Worm (Caenorhabditis elegans): ENCODE measurements around the gene zmp-1.

ce11 chrIII:5895913-5896312 is 36.8 kb downstream of the zmp-1 start, which contains the start of gene pxl-1:
- TF ChIP-seq Y79H2A.3 (GFP tag; conservative IDR thresholded peaks at IDR 0.05): no peak
- TF ChIP-seq lin-26 (GFP tag; IDR thresholded peaks at IDR 0.05): no peak
- no peak for TF ChIP-seq dpff-1 (tag; optimal IDR thresholded peaks at IDR 0.05)
- no peak for TF ChIP-seq atf-7 (tag; optimal IDR thresholded peaks at IDR 0.05)
- TF ChIP-seq unc-130 (GFP tag; optimal IDR thresholded peaks at IDR 0.05): no peak
- TF ChIP-seq somi-1 (GFP tag; optimal IDR thresholded peaks at IDR 0.05): no peak
- TF ChIP-seq pha-4 (tag; optimal IDR thresholded peaks at IDR 0.05): no peak
- TF ChIP-seq F49E8.2 (tag; optimal IDR thresholded peaks at IDR 0.05; ENCODE audit: insufficient read depth): no peak
- TF ChIP-seq T07F8.4 (tag; optimal IDR thresholded peaks at IDR 0.05): no peak
- TF ChIP-seq bed-1 (GFP tag; IDR thresholded peaks at IDR 0.05): no peak
- no peak for TF ChIP-seq D2030.7 (GFP tag; IDR thresholded peaks at IDR 0.05)
- TF ChIP-seq lag-1 (GFP tag; IDR thresholded peaks at IDR 0.05): no peak

All from whole organism, young adult.